Fruit fly (Drosophila melanogaster): ENCODE measurements around the gene CG42613.

Gene CG42613

DNA sequence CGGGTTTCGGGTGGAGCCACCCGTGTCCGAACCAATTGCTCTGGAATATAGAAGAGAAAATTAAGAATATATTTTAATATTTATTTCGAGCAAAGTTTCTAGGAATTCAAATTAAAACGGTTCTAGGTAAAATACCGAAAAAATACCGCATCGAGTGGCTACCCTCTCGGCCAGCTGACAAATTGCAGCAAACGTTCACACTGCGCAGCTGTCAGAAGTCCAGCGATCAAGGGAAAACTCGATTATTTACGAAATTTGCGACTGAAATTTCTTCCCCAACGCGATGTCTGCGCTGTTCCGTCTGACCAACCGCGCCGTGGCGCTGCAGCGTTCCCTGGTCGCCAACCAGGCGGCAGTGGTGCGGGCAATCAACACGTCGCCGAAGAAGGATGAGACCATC, 98.2 kb downstream of the CG42613 start, which contains the start of gene NP15.6 (continued):
- no peak for TF ChIP-seq CG14014 (GFP tag; IDR thresholded peaks at IDR 0.05)
- TF ChIP-seq Meics (GFP tag; optimal IDR thresholded peaks at IDR 0.05) = no peak
- no peak for TF ChIP-seq sr (GFP tag; IDR thresholded peaks at IDR 0.05)
- no peak for TF ChIP-seq Oaz (GFP tag; IDR thresholded peaks at IDR 0.05)
- no peak for TF ChIP-seq B-H2 (GFP tag; optimal IDR thresholded peaks at IDR 0.05)
- TF ChIP-seq Sin3A (optimal IDR thresholded peaks at IDR 0.05) = peak; percentile 3
- no peak for TF ChIP-seq btn (GFP tag; optimal IDR thresholded peaks at IDR 0.05)
- no peak for TF ChIP-seq vfl (GFP tag; optimal IDR thresholded peaks at IDR 0.05)
- TF ChIP-seq E2f2 (GFP tag; IDR thresholded peaks at IDR 0.05) = peak; percentile 56
- no peak for TF ChIP-seq CG1832 (GFP tag; optimal IDR thresholded peaks at IDR 0.05)
- TF ChIP-seq CG2889 (GFP tag; IDR thresholded peaks at IDR 0.05) = no peak
- TF ChIP-seq tup (GFP tag; optimal IDR thresholded peaks at IDR 0.05) = no peak
- no peak for TF ChIP-seq Stat92E (GFP tag; optimal IDR thresholded peaks at IDR 0.05)
- TF ChIP-seq Blimp-1 (GFP tag; optimal IDR thresholded peaks at IDR 0.05) = no peak
- peak; percentile 61 for TF ChIP-seq ewg (GFP tag; optimal IDR thresholded peaks at IDR 0.05)
- no peak for TF ChIP-seq CG8281 (tag; optimal IDR thresholded peaks at IDR 0.05)
- TF ChIP-seq Dp (GFP tag; optimal IDR thresholded peaks at IDR 0.05) = peak; percentile 49
- TF ChIP-seq h (optimal IDR thresholded peaks at IDR 0.05) = no peak
- no peak for TF ChIP-seq kni (GFP tag; optimal IDR thresholded peaks at IDR 0.05)
- TF ChIP-seq CG12769 (tag; optimal IDR thresholded peaks at IDR 0.05) = no peak
- no peak for TF ChIP-seq CG12071 (GFP tag; optimal IDR thresholded peaks at IDR 0.05)
- TF ChIP-seq pan (optimal IDR thresholded peaks at IDR 0.05) = no peak
- no peak for TF ChIP-seq pan (GFP tag; optimal IDR thresholded peaks at IDR 0.05 in 1 of 2, IDR thresholded peaks at IDR 0.05 in 1 of 2)
- TF ChIP-seq Taf1 (GFP tag; IDR thresholded peaks at IDR 0.05) = no peak
- TF ChIP-seq run (tag; optimal IDR thresholded peaks at IDR 0.05) = no peak
- no peak for TF ChIP-seq corto (GFP tag; optimal IDR thresholded peaks at IDR 0.05)
- TF ChIP-seq tll (GFP tag; optimal IDR thresholded peaks at IDR 0.05) = no peak
- TF ChIP-seq CG6854 (GFP tag; optimal IDR thresholded peaks at IDR 0.05) = no peak
- TF ChIP-seq ttk (GFP tag; IDR thresholded peaks at IDR 0.05) = no peak
- TF ChIP-seq cas (GFP tag; IDR thresholded peaks at IDR 0.05) = no peak
- TF ChIP-seq Drgx (GFP tag; IDR thresholded peaks at IDR 0.05) = no peak
- peak; percentile 63 for TF ChIP-seq MESR4 (GFP tag; optimal IDR thresholded peaks at IDR 0.05)
- TF ChIP-seq Tbp (GFP tag; optimal IDR thresholded peaks at IDR 0.05) = no peak
- TF ChIP-seq pb (GFP tag; optimal IDR thresholded peaks at IDR 0.05) = no peak
- TF ChIP-seq tna (GFP tag; IDR thresholded peaks at IDR 0.05; ENCODE audit: partially characterized antibody) = no peak
- TF ChIP-seq MTF-1 (GFP tag; optimal IDR thresholded peaks at IDR 0.05; ENCODE audit: borderline replicate concordance) = no peak
- TF ChIP-seq Nf-YC (tag; optimal IDR thresholded peaks at IDR 0.05) = no peak
- no peak for TF ChIP-seq gsb (GFP tag; IDR thresholded peaks at IDR 0.05)
- no peak for TF ChIP-seq toy (GFP tag; IDR thresholded peaks at IDR 0.05)
- peak; percentile 64 for TF ChIP-seq gfzf (GFP tag; optimal IDR thresholded peaks at IDR 0.05)
- no peak for TF ChIP-seq Trl (optimal IDR thresholded peaks at IDR 0.05)
- no peak for TF ChIP-seq Trl (GFP tag; optimal IDR thresholded peaks at IDR 0.05)
- TF ChIP-seq CG1529 (GFP tag; optimal IDR thresholded peaks at IDR 0.05) = no peak
- TF ChIP-seq Eip74EF (GFP tag; optimal IDR thresholded peaks at IDR 0.05) = no peak
- TF ChIP-seq CG4854 (GFP tag; optimal IDR thresholded peaks at IDR 0.05) = no peak
- TF ChIP-seq CG9876 (GFP tag; optimal IDR thresholded peaks at IDR 0.05) = no peak
- no peak for TF ChIP-seq CG31388 (GFP tag; optimal IDR thresholded peaks at IDR 0.05)
- TF ChIP-seq CG1603 (tag; optimal IDR thresholded peaks at IDR 0.05) = no peak
- TF ChIP-seq br (optimal IDR thresholded peaks at IDR 0.05) = no peak
- no peak for TF ChIP-seq CG6272 (GFP tag; IDR thresholded peaks at IDR 0.05)
- TF ChIP-seq CG11085 (GFP tag; IDR thresholded peaks at IDR 0.05) = no peak
- no peak for TF ChIP-seq pnt (GFP tag; optimal IDR thresholded peaks at IDR 0.05)
- TF ChIP-seq Adf1 (GFP tag; IDR thresholded peaks at IDR 0.05) = no peak
